Fruit fly (Drosophila melanogaster): ENCODE results near the gene CG42688.
A peak's percentile ranks its signal among the peaks of the same experiment; 100 is the strongest.

The CG42688 gene

DNA sequence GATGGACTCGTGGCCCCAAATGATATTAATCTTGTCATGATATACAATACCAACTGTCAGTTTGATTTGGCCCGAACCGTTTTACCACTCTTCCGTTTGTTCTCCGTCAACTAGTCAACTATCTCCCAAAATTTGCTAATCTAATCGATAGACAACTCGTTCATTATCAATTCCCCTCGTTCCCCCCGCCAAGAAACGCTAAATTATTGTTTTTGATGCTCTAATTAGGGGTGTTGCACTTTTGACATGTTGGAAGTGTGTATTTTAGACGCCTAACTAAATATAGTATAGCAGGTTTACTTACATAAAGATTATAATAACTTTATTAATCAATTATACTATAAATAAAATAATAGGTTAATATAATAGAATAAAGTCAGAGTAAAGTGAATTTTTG lies 18.6 kb downstream of the CG42688 start (continued):
- TF ChIP-seq gro (GFP tag; optimal IDR thresholded peaks at IDR 0.05) (no peak), CG15011 (GFP tag; optimal IDR thresholded peaks at IDR 0.05) (no peak), CG18011 (GFP tag; optimal IDR thresholded peaks at IDR 0.05) (no peak), MBD-R2 (GFP tag; IDR thresholded peaks at IDR 0.05) (no peak), en (GFP tag; optimal IDR thresholded peaks at IDR 0.05) (no peak), chm (GFP tag; IDR thresholded peaks at IDR 0.05) (no peak), bigmax (GFP tag; optimal IDR thresholded peaks at IDR 0.05) (no peak), CG10565 (GFP tag; optimal IDR thresholded peaks at IDR 0.05) (no peak), CG15073 (GFP tag; optimal IDR thresholded peaks at IDR 0.05) (no peak), CG2678 (tag; optimal IDR thresholded peaks at IDR 0.05) (peak; percentile 36), dmrt99B (tag; optimal IDR thresholded peaks at IDR 0.05) (peak; percentile 19), Bdp1 (GFP tag; optimal IDR thresholded peaks at IDR 0.05) (no peak), grau (tag; optimal IDR thresholded peaks at IDR 0.05) (no peak), Vsx1 (GFP tag; optimal IDR thresholded peaks at IDR 0.05) (no peak), CG4404 (GFP tag; IDR thresholded peaks at IDR 0.05) (no peak), CG31441 (GFP tag; IDR thresholded peaks at IDR 0.05) (0 out of 2 replicates have a peak, but pooled peaks have one; percentile 19), Nf-YC (tag; optimal IDR thresholded peaks at IDR 0.05) (no peak), CG8388 (GFP tag; optimal IDR thresholded peaks at IDR 0.05) (peak; percentile 30), CG11093 (GFP tag; IDR thresholded peaks at IDR 0.05) (no peak), ken (GFP tag; IDR thresholded peaks at IDR 0.05) (no peak), tna (GFP tag; IDR thresholded peaks at IDR 0.05; ENCODE audit: partially characterized antibody) (no peak), D19A (tag; optimal IDR thresholded peaks at IDR 0.05) (peak; percentile 96), fd96Cb (tag; optimal IDR thresholded peaks at IDR 0.05) (peak; percentile 22), HLH3B (GFP tag; IDR thresholded peaks at IDR 0.05) (no peak), CG10462 (GFP tag; optimal IDR thresholded peaks at IDR 0.05) (no peak), Dbx (GFP tag; IDR thresholded peaks at IDR 0.05) (no peak), CG9609 (GFP tag; optimal IDR thresholded peaks at IDR 0.05) (no peak), her (GFP tag; optimal IDR thresholded peaks at IDR 0.05) (no peak), CG32532 (GFP tag; IDR thresholded peaks at IDR 0.05) (no peak), bcd (GFP tag; optimal IDR thresholded peaks at IDR 0.05) (no peak), NfI (GFP tag; optimal IDR thresholded peaks at IDR 0.05) (no peak), Eip74EF (GFP tag; optimal IDR thresholded peaks at IDR 0.05) (no peak), Adf1 (GFP tag; IDR thresholded peaks at IDR 0.05) (no peak), CG12219 (GFP tag; optimal IDR thresholded peaks at IDR 0.05) (no peak), dm (GFP tag; optimal IDR thresholded peaks at IDR 0.05) (no peak), fu2 (GFP tag; optimal IDR thresholded peaks at IDR 0.05) (no peak), E2f1 (GFP tag; IDR thresholded peaks at IDR 0.05) (no peak), H15 (GFP tag; IDR thresholded peaks at IDR 0.05) (no peak), insv (GFP tag; optimal IDR thresholded peaks at IDR 0.05) (no peak), Neu2 (GFP tag; optimal IDR thresholded peaks at IDR 0.05; ENCODE audit: borderline replicate concordance) (no peak), HLHmδ (GFP tag; optimal IDR thresholded peaks at IDR 0.05) (no peak), Hmr (GFP tag; optimal IDR thresholded peaks at IDR 0.05) (no peak), CG11504 (tag; optimal IDR thresholded peaks at IDR 0.05) (peak; percentile 40), run (tag; optimal IDR thresholded peaks at IDR 0.05) (no peak)

All from whole organism, embryonic.